Worm (Caenorhabditis elegans) whole organism, midembryonic: ENCODE results near the gene Y47D3A.14.

Source experiments
- T22C8.4 ChIP-seq: fragments of 200-800 bp; sonication (Bioruptor generic); IDR thresholded peaks from 2 replicates; pipeline ENCODE4 v1.3.6; 2022; ENCODE audit warnings: missing genetic modification characterization, missing compliant biosample characterization
- flt-1 ChIP-seq: fragments of 200-800 bp; sonication (Bioruptor generic); IDR thresholded peaks from 2 replicates; pipeline ENCODE4 v1.3.6; 2022; ENCODE audit warnings: missing genetic modification characterization, missing compliant biosample characterization
- klf-2 ChIP-seq: fragments of 200-800 bp; sonication (Bioruptor generic); conservative IDR thresholded peaks from 2 replicates; pipeline ENCODE4 v1.3.6; 2022; ENCODE audit warnings: missing genetic modification reagents, missing genetic modification characterization, missing compliant biosample characterization
- med-1 ChIP-seq: sonication (generic microtip); optimal IDR thresholded peaks from 2 replicates; lab custom pipeline; 2017; ENCODE audit warnings: missing genetic modification characterization, mild to moderate bottlenecking, missing compliant biosample characterization, antibody characterized with exemption, missing genetic modification reagents; ENCODE audit not compliant: insufficient read depth
- ref-1 ChIP-seq: fragments of 200-800 bp; sonication (Bioruptor generic); conservative IDR thresholded peaks from 2 replicates; pipeline ENCODE4 v1.3.6; 2022; ENCODE audit warnings: missing genetic modification reagents, missing genetic modification characterization, missing compliant biosample characterization
- tab-1 ChIP-seq: fragments of 200-800 bp; sonication (Bioruptor generic); IDR thresholded peaks from 2 replicates; pipeline ENCODE4 v1.3.6; 2022; ENCODE audit warnings: missing genetic modification characterization, missing compliant biosample characterization
- ztf-23 ChIP-seq: fragments of 200-800 bp; sonication (Bioruptor generic); IDR thresholded peaks from 2 replicates; pipeline ENCODE4 v1.3.6; 2022; ENCODE audit warnings: missing genetic modification reagents, missing genetic modification characterization, missing compliant biosample characterization
- ztf-29 ChIP-seq: fragments of 200-800 bp; sonication (Bioruptor generic); IDR thresholded peaks from 2 replicates; pipeline ENCODE4 v1.3.6; 2022; ENCODE audit warnings: missing genetic modification reagents, missing genetic modification characterization, missing compliant biosample characterization

- no peak for TF ChIP-seq T22C8.4 (GFP tag; lab: Robert Waterston, UW)
- TF ChIP-seq flt-1 (GFP tag; lab: Robert Waterston, UW) = no peak
- no peak for TF ChIP-seq med-1
- no peak for TF ChIP-seq ztf-23 (GFP tag; lab: Robert Waterston, UW)
- TF ChIP-seq ztf-29 (GFP tag; lab: Robert Waterston, UW) = no peak
- TF ChIP-seq tab-1 (GFP tag; lab: Robert Waterston, UW) = no peak
- no peak for TF ChIP-seq ref-1
- TF ChIP-seq klf-2 (GFP tag; lab: Robert Waterston, UW) = no peak
These were observed 18.4 kb upstream of the Y47D3A.14 start for ce11 chrIII:11255072-11255471.
